Fruit fly (Drosophila melanogaster) whole organism, embryonic: ENCODE measurements around the gene Cyp303a1.
A peak's percentile ranks its signal among the peaks of the same experiment; 100 is the strongest.

Source experiments
- CG12155 ChIP-seq: fragments of 200-800 bp; sonication (Bioruptor generic); optimal IDR thresholded peaks from 3 replicates; lab custom pipeline; 2016; ENCODE audit warnings: missing biosample characterization, missing genetic modification characterization
- CG12942 ChIP-seq: fragments of 200-800 bp; sonication (Bioruptor generic); optimal IDR thresholded peaks from 3 replicates; lab custom pipeline; 2016; ENCODE audit warnings: missing biosample characterization, missing genetic modification characterization
- CG13424 ChIP-seq: fragments of 200-800 bp; sonication (Bioruptor generic); optimal IDR thresholded peaks from 2 replicates; lab custom pipeline; 2019; ENCODE audit warnings: missing biosample characterization, mild to moderate bottlenecking, missing genetic modification characterization, moderate library complexity
- CG14014 ChIP-seq: fragments of 200-800 bp; sonication (Bioruptor generic); IDR thresholded peaks from 2 replicates; pipeline ENCODE4 v1.3.6; 2022; ENCODE audit warnings: missing biosample characterization, missing genetic modification characterization
- CG14965 ChIP-seq: fragments of 200-800 bp; sonication (Bioruptor generic); optimal IDR thresholded peaks from 2 replicates; lab custom pipeline; 2016; ENCODE audit warnings: missing biosample characterization, missing genetic modification characterization, borderline replicate concordance
- CG17912 ChIP-seq: fragments of 200-800 bp; sonication (Bioruptor generic); optimal IDR thresholded peaks from 2 replicates; lab custom pipeline; 2018; ENCODE audit warnings: missing biosample characterization, mild to moderate bottlenecking, missing genetic modification characterization
- CG1832 ChIP-seq: fragments of 200-800 bp; sonication (Bioruptor generic); optimal IDR thresholded peaks from 2 replicates; lab custom pipeline; 2017; ENCODE audit warnings: missing biosample characterization, mild to moderate bottlenecking, missing genetic modification characterization, inconsistent platforms
- CG2116 ChIP-seq: fragments of 200-800 bp; sonication (Bioruptor generic); optimal IDR thresholded peaks from 3 replicates; lab custom pipeline; 2018; ENCODE audit warnings: missing biosample characterization, mild to moderate bottlenecking, missing genetic modification characterization
- CG31224 ChIP-seq: fragments of 200-800 bp; sonication (Bioruptor generic); IDR thresholded peaks from 2 replicates; pipeline ENCODE4 v1.3.6; 2022; ENCODE audit warnings: missing biosample characterization, missing genetic modification characterization
- CG34224 ChIP-seq: fragments of 200-800 bp; sonication (Bioruptor generic); IDR thresholded peaks from 3 replicates; pipeline ENCODE4 v1.3.6; 2022; ENCODE audit warnings: missing biosample characterization, missing genetic modification characterization; ENCODE audit not compliant: partially characterized antibody
- CG34376 ChIP-seq: fragments of 200-800 bp; sonication (Bioruptor generic); optimal IDR thresholded peaks from 2 replicates; lab custom pipeline; 2018; ENCODE audit warnings: missing biosample characterization, mild to moderate bottlenecking, missing genetic modification characterization
- CG3838 ChIP-seq: fragments of 200-800 bp; sonication (Bioruptor generic); optimal IDR thresholded peaks from 3 replicates; lab custom pipeline; 2016; ENCODE audit warnings: missing biosample characterization, missing genetic modification characterization
- CG4707 ChIP-seq: fragments of 200-800 bp; sonication (Bioruptor generic); optimal IDR thresholded peaks from 2 replicates; lab custom pipeline; 2018; ENCODE audit warnings: missing biosample characterization, mild to moderate bottlenecking, missing genetic modification characterization, moderate library complexity
- CG6272 ChIP-seq: fragments of 200-800 bp; sonication (Bioruptor generic); IDR thresholded peaks from 2 replicates; pipeline ENCODE4 v1.3.6; 2022; ENCODE audit warnings: missing biosample characterization, missing genetic modification characterization
- CG7987 ChIP-seq: fragments of 200-800 bp; sonication (Bioruptor generic); optimal IDR thresholded peaks from 2 replicates; lab custom pipeline; 2018; ENCODE audit warnings: missing biosample characterization, mild to moderate bottlenecking, missing genetic modification characterization, moderate library complexity
- CG8089 ChIP-seq: fragments of 200-800 bp; sonication (Bioruptor generic); optimal IDR thresholded peaks from 3 replicates; lab custom pipeline; 2016; ENCODE audit warnings: missing biosample characterization, missing genetic modification characterization
- CG8388 ChIP-seq: fragments of 200-800 bp; sonication (Bioruptor generic); optimal IDR thresholded peaks from 2 replicates; lab custom pipeline; 2019; ENCODE audit warnings: missing biosample characterization, mild to moderate bottlenecking, missing genetic modification characterization, moderate library complexity
- CG9727 ChIP-seq: fragments of 200-800 bp; sonication (Bioruptor generic); optimal IDR thresholded peaks from 3 replicates; lab custom pipeline; 2017; ENCODE audit warnings: missing biosample characterization, mild to moderate bottlenecking, missing genetic modification characterization
- CTCF ChIP-seq: fragments of 200-800 bp; sonication (Bioruptor generic); optimal IDR thresholded peaks from 2 replicates; lab custom pipeline; 2017; ENCODE audit warnings: missing biosample characterization, mild to moderate bottlenecking, missing genetic modification characterization, moderate library complexity
- Ets97D ChIP-seq: fragments of 200-800 bp; sonication (Bioruptor generic); optimal IDR thresholded peaks from 3 replicates; lab custom pipeline; 2016; ENCODE audit warnings: missing biosample characterization, missing genetic modification characterization
- Hsf ChIP-seq: fragments of 200-800 bp; sonication (Bioruptor generic); optimal IDR thresholded peaks from 3 replicates; lab custom pipeline; 2016; ENCODE audit warnings: missing biosample characterization, missing genetic modification characterization
- Opbp ChIP-seq: fragments of 200-800 bp; sonication (Bioruptor generic); IDR thresholded peaks from 3 replicates; pipeline ENCODE4 v1.3.6; 2022; ENCODE audit warnings: missing biosample characterization, missing genetic modification characterization; ENCODE audit not compliant: partially characterized antibody
- Scr ChIP-seq: fragments of 200-800 bp; sonication (Bioruptor generic); IDR thresholded peaks from 2 replicates; pipeline ENCODE4 v1.3.6; 2022; ENCODE audit warnings: missing biosample characterization, missing genetic modification characterization; ENCODE audit not compliant: partially characterized antibody
- Side ChIP-seq: fragments of 200-800 bp; sonication (Bioruptor generic); optimal IDR thresholded peaks from 2 replicates; lab custom pipeline; 2016; ENCODE audit warnings: missing biosample characterization, missing genetic modification characterization
- Sox100B ChIP-seq: fragments of 200-800 bp; sonication (Bioruptor generic); optimal IDR thresholded peaks from 3 replicates; lab custom pipeline; 2018; ENCODE audit warnings: missing biosample characterization, mild to moderate bottlenecking, missing genetic modification characterization
- Ssrp ChIP-seq: fragments of 200-800 bp; sonication (Bioruptor generic); optimal IDR thresholded peaks from 2 replicates; lab custom pipeline; 2018; ENCODE audit warnings: missing biosample characterization, mild to moderate bottlenecking, missing genetic modification characterization, moderate library complexity
- Stat92E ChIP-seq, 3 experiments: fragments of >200 bp in 2 of 3; fragments of 200-800 bp in 1 of 3; sonication (Bioruptor generic) in 1 of 3; optimal IDR thresholded peaks; 2 replicates each; lab custom pipeline; 2017 to 2019; ENCODE audit warnings: missing biosample characterization in 3 of 3, missing genetic modification characterization in 3 of 3, mild to moderate bottlenecking in 1 of 3, moderate library complexity in 1 of 3
- caup ChIP-seq: fragments of 200-800 bp; sonication (Bioruptor generic); optimal IDR thresholded peaks from 3 replicates; lab custom pipeline; 2017; ENCODE audit warnings: missing biosample characterization, mild to moderate bottlenecking, missing genetic modification characterization, moderate library complexity; ENCODE audit not compliant: severe bottlenecking
- chinmo ChIP-seq: fragments of 200-800 bp; sonication (Bioruptor generic); IDR thresholded peaks from 4 replicates; pipeline ENCODE4 v1.3.6; 2022; ENCODE audit warnings: missing biosample characterization, missing genetic modification characterization; ENCODE audit not compliant: partially characterized antibody
- ci ChIP-seq: fragments of 200-800 bp; sonication (Bioruptor generic); IDR thresholded peaks from 3 replicates; pipeline ENCODE4 v1.3.6; 2022; ENCODE audit warnings: missing biosample characterization, missing genetic modification characterization
- cwo ChIP-seq: fragments of 200-800 bp; sonication (Bioruptor generic); optimal IDR thresholded peaks from 3 replicates; lab custom pipeline; 2017; ENCODE audit warnings: missing biosample characterization, missing genetic modification characterization, mild to moderate bottlenecking, moderate library complexity, missing genetic modification reagents
- da ChIP-seq: fragments of 200-800 bp; sonication (Bioruptor generic); optimal IDR thresholded peaks from 2 replicates; lab custom pipeline; 2016; ENCODE audit warnings: missing biosample characterization, missing genetic modification characterization
- en ChIP-seq: fragments of 200-800 bp; sonication (Bioruptor generic); optimal IDR thresholded peaks from 2 replicates; lab custom pipeline; 2016; ENCODE audit warnings: missing biosample characterization, missing genetic modification characterization
- esg ChIP-seq: fragments of 200-800 bp; sonication (Bioruptor generic); conservative IDR thresholded peaks from 2 replicates; pipeline ENCODE4 v1.3.6; 2022; ENCODE audit warnings: missing biosample characterization, missing genetic modification characterization
- fru ChIP-seq: fragments of >200 bp; optimal IDR thresholded peaks from 2 replicates; lab custom pipeline; 2017
- fu2 ChIP-seq: fragments of 200-800 bp; sonication (Bioruptor generic); optimal IDR thresholded peaks from 2 replicates; lab custom pipeline; 2016; ENCODE audit warnings: missing biosample characterization, missing genetic modification characterization
- gcm ChIP-seq: fragments of 200-800 bp; sonication (Bioruptor generic); optimal IDR thresholded peaks from 2 replicates; lab custom pipeline; 2019; ENCODE audit warnings: missing biosample characterization, mild to moderate bottlenecking, missing genetic modification characterization, moderate library complexity
- gsb ChIP-seq: fragments of 200-800 bp; sonication (Bioruptor generic); IDR thresholded peaks from 2 replicates; pipeline ENCODE4 v1.3.6; 2022; ENCODE audit warnings: missing biosample characterization, missing genetic modification characterization
- inv ChIP-seq: fragments of 200-800 bp; sonication (Bioruptor generic); IDR thresholded peaks from 2 replicates; pipeline ENCODE4 v1.3.6; 2022; ENCODE audit warnings: missing biosample characterization, missing genetic modification characterization; ENCODE audit not compliant: partially characterized antibody
- lola ChIP-seq, 3 experiments: fragments of >200 bp in 2 of 3; fragments of 200-800 bp in 1 of 3; sonication (Bioruptor generic) in 1 of 3; optimal IDR thresholded peaks; 2 replicates each; lab custom pipeline; 2017 to 2019; ENCODE audit warnings: missing biosample characterization in 3 of 3, missing genetic modification characterization in 3 of 3, mild to moderate bottlenecking in 1 of 3, moderate library complexity in 1 of 3
- mirr ChIP-seq: fragments of 200-800 bp; sonication (Bioruptor generic); optimal IDR thresholded peaks from 3 replicates; lab custom pipeline; 2018; ENCODE audit warnings: missing biosample characterization, mild to moderate bottlenecking, missing genetic modification characterization
- odd ChIP-seq: fragments of 200-800 bp; sonication (Bioruptor generic); optimal IDR thresholded peaks from 2 replicates; lab custom pipeline; 2017; ENCODE audit warnings: missing biosample characterization, mild to moderate bottlenecking, missing genetic modification characterization
- prd ChIP-seq, 3 experiments: fragments of >200 bp in 2 of 3; fragments of 200-800 bp in 1 of 3; sonication (Bioruptor generic) in 1 of 3; optimal IDR thresholded peaks in 2 of 3; IDR thresholded peaks in 1 of 3; 2 replicates in 2 of 3; 3 replicates in 1 of 3; pipeline versions ENCODE4 v1.3.6 to Lab custom; 2017 to 2022; ENCODE audit warnings: missing biosample characterization in 1 of 3, missing genetic modification characterization in 1 of 3
- sisA ChIP-seq: fragments of 200-800 bp; sonication (Bioruptor generic); IDR thresholded peaks from 2 replicates; pipeline ENCODE4 v1.3.6; 2022; ENCODE audit warnings: missing biosample characterization, missing genetic modification characterization
- sna ChIP-seq: fragments of 200-800 bp; sonication (Bioruptor generic); IDR thresholded peaks from 2 replicates; pipeline ENCODE4 v1.3.6; 2022; ENCODE audit warnings: missing biosample characterization, missing genetic modification characterization; ENCODE audit not compliant: partially characterized antibody
- tgo ChIP-seq: fragments of 200-800 bp; sonication (Bioruptor generic); IDR thresholded peaks from 3 replicates; pipeline ENCODE4 v1.3.6; 2022; ENCODE audit warnings: missing biosample characterization, missing genetic modification characterization
- vnd ChIP-seq: fragments of 200-800 bp; sonication (Bioruptor generic); IDR thresholded peaks from 3 replicates; pipeline ENCODE4 v1.3.6; 2022; ENCODE audit warnings: missing biosample characterization, missing genetic modification characterization; ENCODE audit not compliant: partially characterized antibody

Gene Cyp303a1

DNA sequence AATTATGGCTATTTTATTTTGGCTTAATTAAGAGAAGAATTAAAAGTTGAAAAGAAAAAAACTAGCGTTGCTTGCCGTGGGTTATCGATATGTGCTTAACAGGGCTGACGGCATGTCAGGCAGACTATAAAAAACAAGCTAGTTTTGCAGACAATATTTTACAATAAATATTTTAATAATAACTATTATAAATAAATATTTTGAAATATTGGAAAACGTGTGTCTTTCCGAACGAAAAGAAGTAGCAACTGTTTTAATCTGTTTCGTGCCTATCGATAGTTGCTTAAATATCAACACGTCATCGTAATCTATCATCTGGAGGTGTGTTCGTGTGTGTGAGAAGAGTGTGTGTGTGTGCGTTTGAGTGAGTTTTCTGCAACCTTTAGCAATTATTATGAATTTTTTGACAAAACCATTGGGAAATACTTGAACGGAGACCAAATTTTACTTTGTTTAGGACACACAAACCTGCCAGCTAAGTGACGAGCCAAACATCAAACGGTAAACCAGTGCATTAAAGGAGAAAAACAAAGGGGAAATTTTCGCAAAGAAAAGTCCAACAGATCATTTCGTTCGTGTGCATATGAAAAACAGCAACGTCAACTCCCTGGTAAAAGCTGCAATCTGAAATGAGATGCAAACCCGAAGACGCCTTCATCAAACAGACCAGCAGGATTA lies 13.2 kb downstream of the Cyp303a1 start, which contains the start of the genes CG5861 and Syx5 (continued):
- TF ChIP-seq CG17912 (GFP tag; lab: Kevin White, UChicago) = peak; percentile 22
- peak; percentile 30 for TF ChIP-seq Hsf (GFP tag; lab: Kevin White, UChicago)
- peak; percentile 75 for TF ChIP-seq CG34376 (GFP tag; lab: Kevin White, UChicago)
- no peak for TF ChIP-seq ci
- TF ChIP-seq CG34224 (GFP tag; lab: Robert Waterston, UW) = peak; percentile 92
- peak; percentile 13 for TF ChIP-seq cwo (GFP tag; lab: Kevin White, UChicago)
- TF ChIP-seq CTCF = peak; percentile 25
- peak; percentile 93 for TF ChIP-seq vnd (GFP tag; lab: Robert Waterston, UW)
- no peak for TF ChIP-seq CG3838
- peak; percentile 95 for TF ChIP-seq sna
- peak; percentile 56; the same call in 2 of the 3 replicates for TF ChIP-seq tgo (GFP tag; lab: Robert Waterston, UW)
- no peak for TF ChIP-seq da (GFP tag; lab: Kevin White, UChicago)
- peak; percentile 47 for TF ChIP-seq CG8388
- peak; percentile 68 for TF ChIP-seq gcm (GFP tag; lab: Kevin White, UChicago)
- TF ChIP-seq CG9727 (GFP tag; lab: Kevin White, UChicago) = peak; percentile 45
- peak; percentile 44; the same call in 1 of the 2 replicates for TF ChIP-seq esg
- TF ChIP-seq inv (GFP tag; lab: Robert Waterston, UW) = peak; percentile 84
- peak; percentile 16 for TF ChIP-seq odd (GFP tag; lab: Kevin White, UChicago)
- TF ChIP-seq CG6272 (GFP tag; lab: Robert Waterston, UW) = 0 out of 2 replicates have a peak, but pooled peaks have one; percentile 59
- TF ChIP-seq Stat92E (GFP tag; optimal IDR thresholded peaks at IDR 0.05; lab: Kevin White, UChicago) = peak in 1 of 3 experiments; percentile 14
- no peak for TF ChIP-seq mirr (GFP tag; lab: Kevin White, UChicago)
- no peak for TF ChIP-seq fru (lab: Kevin White, UChicago)
- no peak for TF ChIP-seq CG8089
- no peak for TF ChIP-seq CG1832 (GFP tag; lab: Kevin White, UChicago)
- TF ChIP-seq chinmo = peak; percentile 78; the same call in 3 of the 4 replicates
- peak in 1 of 3 experiments; percentile 36 for TF ChIP-seq lola (GFP tag; optimal IDR thresholded peaks at IDR 0.05; lab: Kevin White, UChicago)
- TF ChIP-seq CG13424 (tag; lab: Kevin White, UChicago) = peak; percentile 68
- TF ChIP-seq Side (GFP tag; lab: Kevin White, UChicago) = no peak
- TF ChIP-seq gsb = no peak
- TF ChIP-seq CG7987 (GFP tag; lab: Kevin White, UChicago) = peak; percentile 17
- TF ChIP-seq Scr (GFP tag; lab: Robert Waterston, UW) = peak; percentile 95
- TF ChIP-seq CG12942 (GFP tag; lab: Kevin White, UChicago) = peak; percentile 28
- TF ChIP-seq CG2116 (GFP tag; lab: Kevin White, UChicago) = peak; percentile 99
- TF ChIP-seq CG14965 = no peak
- TF ChIP-seq sisA (GFP tag; lab: Robert Waterston, UW) = peak; percentile 46
- peak; percentile 32 for TF ChIP-seq Ets97D (GFP tag; lab: Kevin White, UChicago)
- no peak for TF ChIP-seq en (GFP tag; lab: Kevin White, UChicago)
- peak; percentile 39; the same call in 1 of the 2 replicates for TF ChIP-seq CG31224
- TF ChIP-seq Sox100B (GFP tag; lab: Kevin White, UChicago) = peak; percentile 53
- TF ChIP-seq CG14014 (GFP tag; lab: Robert Waterston, UW) = peak; percentile 16; the same call in 1 of the 2 replicates
- TF ChIP-seq CG4707 (GFP tag; lab: Kevin White, UChicago) = no peak
- peak; percentile 51 for TF ChIP-seq caup
- TF ChIP-seq prd (optimal IDR thresholded peaks at IDR 0.05; lab: Kevin White, UChicago) = no peak
- peak; percentile 67 for TF ChIP-seq prd (GFP tag; IDR thresholded peaks at IDR 0.05; lab: Robert Waterston, UW)
- no peak for TF ChIP-seq fu2 (GFP tag; lab: Kevin White, UChicago)
- TF ChIP-seq Ssrp = peak; percentile 37
- TF ChIP-seq CG12155 = peak; percentile 24
- TF ChIP-seq Opbp (GFP tag; lab: Robert Waterston, UW) = peak; percentile 76; the same call in 2 of the 3 replicates
